Worm (Caenorhabditis elegans): ENCODE measurements around the gene cutl-5.

- TF ChIP-seq med-1 (GFP tag; optimal IDR thresholded peaks at IDR 0.05; ENCODE audit: insufficient read depth) (no peak), ref-1 (GFP tag; conservative IDR thresholded peaks at IDR 0.05) (no peak)
Observed at ce11 chrII:7155392-7155791, 39.7 kb upstream of the cutl-5 start, which contains the start of gene C27H5.2.

All from whole organism, midembryonic.